Worm (Caenorhabditis elegans) whole organism, young adult: ENCODE results near the gene nhr-210.

ENCODE experiments used
- Y79H2A.3 ChIP-seq: fragments of 200-800 bp; sonication (Bioruptor generic); conservative IDR thresholded peaks from 2 replicates; pipeline ENCODE4 v1.3.6; 2022; ENCODE audit warnings: missing genetic modification reagents, missing genetic modification characterization, missing compliant biosample characterization
- ama-1 ChIP-seq, 3 experiments: fragments of 150-350 bp in 1 of 3; sonication (generic microtip) in 2 of 3; optimal IDR thresholded peaks; 2 replicates each; lab custom pipeline; 2014 to 2018; ENCODE audit warnings: missing biosample characterization in 2 of 3, missing genetic modification characterization in 2 of 3, missing genetic modification reagents in 2 of 3
- attf-5 ChIP-seq: fragments of 200-800 bp; sonication (Bioruptor generic); optimal IDR thresholded peaks from 2 replicates; lab custom pipeline; 2018; ENCODE audit warnings: mild to moderate bottlenecking, missing genetic modification characterization, missing compliant biosample characterization
- him-1 ChIP-seq: sonication (generic microtip); optimal IDR thresholded peaks from 2 replicates; lab custom pipeline; 2016; ENCODE audit warnings: missing genotype, missing genetic modification reagents, missing genetic modification characterization, missing compliant biosample characterization
- madf-8 ChIP-seq: fragments of 200-800 bp; sonication (Bioruptor generic); conservative IDR thresholded peaks from 2 replicates; pipeline ENCODE4 v1.3.6; 2022; ENCODE audit warnings: missing genetic modification reagents, missing genetic modification characterization, missing compliant biosample characterization
- nfya-1 ChIP-seq: sonication (generic microtip); optimal IDR thresholded peaks from 2 replicates; lab custom pipeline; 2017; ENCODE audit warnings: antibody characterized with exemption, missing compliant biosample characterization, missing genetic modification characterization, borderline replicate concordance; ENCODE audit not compliant: insufficient read depth
- pha-4 ChIP-seq: fragments of 150-350 bp; sonication (generic microtip); optimal IDR thresholded peaks from 2 replicates; lab custom pipeline; 2014; ENCODE audit warnings: missing biosample characterization, missing genetic modification reagents, missing genetic modification characterization
- sdz-38 ChIP-seq: sonication (generic microtip); optimal IDR thresholded peaks from 2 replicates; lab custom pipeline; 2016; ENCODE audit warnings: missing genotype, missing genetic modification characterization, missing compliant biosample characterization
- tlf-1 ChIP-seq: fragments of 200-800 bp; sonication (Bioruptor generic); optimal IDR thresholded peaks from 2 replicates; lab custom pipeline; 2018; ENCODE audit warnings: mild to moderate bottlenecking, missing genetic modification characterization, missing compliant biosample characterization
- unc-62 ChIP-seq: fragments of 150-350 bp; optimal IDR thresholded peaks from 2 replicates; lab custom pipeline; 2014; ENCODE audit warnings: missing biosample characterization, missing genetic modification reagents, missing genetic modification characterization

ce11 chrV:474516-474915, 44.8 kb downstream of the nhr-210 start, which contains the start of gene nhr-99:
- no peak for TF ChIP-seq Y79H2A.3 (GFP tag; lab: Robert Waterston, UW)
- TF ChIP-seq nfya-1 (tag; lab: Kevin White, UChicago): no peak
- no peak for TF ChIP-seq sdz-38 (tag; lab: Kevin White, UChicago)
- no peak for TF ChIP-seq him-1
- no peak for TF ChIP-seq ama-1 (optimal IDR thresholded peaks at IDR 0.05; lab: Kevin White, UChicago)
- no peak for TF ChIP-seq ama-1 (GFP tag; optimal IDR thresholded peaks at IDR 0.05; lab: Kevin White, UChicago)
- no peak for TF ChIP-seq madf-8
- TF ChIP-seq tlf-1: no peak
- no peak for TF ChIP-seq attf-5
- no peak for TF ChIP-seq pha-4 (tag; lab: Kevin White, UChicago)
- no peak for TF ChIP-seq unc-62
